Worm (Caenorhabditis elegans) whole organism, L4 larva: ENCODE data around the gene swm-1.

ENCODE experiments used
- R02D3.7 ChIP-seq: fragments of 150-350 bp; sonication (generic microtip); optimal IDR thresholded peaks from 3 replicates; lab custom pipeline; 2014; ENCODE audit warnings: missing biosample characterization, missing genetic modification characterization
- T20F7.1 ChIP-seq: fragments of 200-800 bp; sonication (Bioruptor generic); optimal IDR thresholded peaks from 2 replicates; lab custom pipeline; 2018; ENCODE audit warnings: mild to moderate bottlenecking, missing genetic modification characterization, missing compliant biosample characterization
- Y5F2A.4 ChIP-seq: fragments of 200-800 bp; sonication (Bioruptor generic); optimal IDR thresholded peaks from 2 replicates; lab custom pipeline; 2018; ENCODE audit warnings: mild to moderate bottlenecking, missing genetic modification characterization, missing compliant biosample characterization
- ceh-20 ChIP-seq: fragments of 200-800 bp; sonication (Bioruptor generic); IDR thresholded peaks from 2 replicates; pipeline ENCODE4 v1.3.6; 2022; ENCODE audit warnings: missing genetic modification reagents, missing genetic modification characterization, missing compliant biosample characterization
- daf-12 ChIP-seq: fragments of 150-350 bp; optimal IDR thresholded peaks from 2 replicates; lab custom pipeline; 2014; ENCODE audit warnings: missing biosample characterization, missing genetic modification reagents, missing genetic modification characterization
- daf-19 ChIP-seq: fragments of 200-800 bp; sonication (Bioruptor generic); conservative IDR thresholded peaks from 2 replicates; pipeline ENCODE4 v1.3.6; 2022; ENCODE audit warnings: missing genetic modification characterization, missing compliant biosample characterization
- dve-1 ChIP-seq: sonication (generic microtip); optimal IDR thresholded peaks from 2 replicates; lab custom pipeline; 2017; ENCODE audit warnings: antibody characterized with exemption, mild to moderate bottlenecking, missing genetic modification characterization, missing compliant biosample characterization; ENCODE audit not compliant: insufficient read depth
- lin-29 ChIP-seq: fragments of 200-800 bp; sonication (Bioruptor generic); IDR thresholded peaks from 2 replicates; pipeline ENCODE4 v1.3.6; 2022; ENCODE audit warnings: missing genetic modification reagents, missing genetic modification characterization, missing compliant biosample characterization
- madf-9 ChIP-seq: fragments of 200-800 bp; sonication (Bioruptor generic); conservative IDR thresholded peaks from 2 replicates; pipeline ENCODE4 v1.3.6; 2022; ENCODE audit warnings: missing genetic modification reagents, missing genetic modification characterization, missing compliant biosample characterization
- mes-2 ChIP-seq: sonication (generic microtip); optimal IDR thresholded peaks from 2 replicates; lab custom pipeline; 2016; ENCODE audit warnings: missing genotype, mild to moderate bottlenecking, missing genetic modification characterization, missing compliant biosample characterization; ENCODE audit not compliant: poor library complexity, severe bottlenecking
- mxl-3 ChIP-seq: fragments of 200-800 bp; sonication (Bioruptor generic); optimal IDR thresholded peaks from 2 replicates; lab custom pipeline; 2018; ENCODE audit warnings: mild to moderate bottlenecking, missing genetic modification characterization, missing compliant biosample characterization
- nhr-102 ChIP-seq: sonication (generic microtip); optimal IDR thresholded peaks from 2 replicates; lab custom pipeline; 2016; ENCODE audit warnings: mild to moderate bottlenecking, missing genetic modification characterization, moderate library complexity, missing compliant biosample characterization
- nhr-111 ChIP-seq: fragments of 200-800 bp; sonication (Bioruptor generic); optimal IDR thresholded peaks from 2 replicates; lab custom pipeline; 2018; ENCODE audit warnings: mild to moderate bottlenecking, missing genetic modification characterization, missing compliant biosample characterization
- nhr-25 ChIP-seq: sonication (generic microtip); optimal IDR thresholded peaks from 2 replicates; lab custom pipeline; 2017; ENCODE audit warnings: missing genetic modification characterization, mild to moderate bottlenecking, missing compliant biosample characterization, antibody characterized with exemption, moderate library complexity, borderline replicate concordance; ENCODE audit not compliant: insufficient read depth
- nhr-77 ChIP-seq: fragments of 150-350 bp; optimal IDR thresholded peaks from 2 replicates; lab custom pipeline; 2014; ENCODE audit warnings: missing biosample characterization, missing genetic modification characterization
- sdz-12 ChIP-seq: fragments of 200-800 bp; sonication (Bioruptor generic); optimal IDR thresholded peaks from 2 replicates; lab custom pipeline; 2018; ENCODE audit warnings: mild to moderate bottlenecking, missing genetic modification characterization, missing compliant biosample characterization
- snpc-1.2 ChIP-seq: fragments of 200-800 bp; sonication (Bioruptor generic); IDR thresholded peaks from 2 replicates; pipeline ENCODE4 v1.3.6; 2022; ENCODE audit warnings: missing genetic modification reagents, missing genetic modification characterization, missing compliant biosample characterization
- tag-97 ChIP-seq: fragments of 200-800 bp; sonication (Bioruptor generic); IDR thresholded peaks from 2 replicates; pipeline ENCODE4 v1.3.6; 2022; ENCODE audit warnings: missing genetic modification characterization, missing compliant biosample characterization
- zfp-2 ChIP-seq: sonication (generic microtip); optimal IDR thresholded peaks from 2 replicates; lab custom pipeline; 2016; ENCODE audit warnings: mild to moderate bottlenecking, missing genetic modification characterization, missing compliant biosample characterization

Gene swm-1

DNA sequence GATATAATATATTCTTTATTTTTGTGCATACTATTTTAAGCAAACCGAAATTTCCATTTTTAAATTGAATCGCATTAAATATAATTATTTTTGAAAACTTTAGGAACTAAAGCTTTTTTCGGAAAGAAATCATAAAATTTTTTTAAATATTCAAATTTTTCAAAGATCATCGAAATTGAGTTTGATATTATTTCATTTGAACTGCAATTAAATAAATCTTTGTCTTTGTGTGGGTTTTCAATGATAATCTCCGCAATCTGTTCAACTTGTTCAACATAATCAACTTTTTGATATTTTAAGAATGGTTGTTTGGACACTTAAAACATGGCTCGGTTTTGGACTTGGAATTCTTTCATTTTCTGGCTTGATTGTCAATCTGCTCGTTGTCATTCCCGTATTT lies 45.5 kb downstream of the swm-1 start, which contains the start of gene srx-2:
srx-2 (plus strand) TSS at position 301 of the 400 bp plus-strand sequence.
- no peak for TF ChIP-seq R02D3.7 (tag; lab: Kevin White, UChicago)

ce11 chrV:9005243-9005642 lies 49.4 kb downstream of the swm-1 start, which contains the start of gene srx-3:
Gene srx-3 (plus strand): TSS chrV:9005543.
- TF ChIP-seq nhr-77 (tag; lab: Kevin White, UChicago), result no peak
- no peak for TF ChIP-seq snpc-1.2
- TF ChIP-seq daf-12, result no peak
- TF ChIP-seq lin-29, result no peak
- no peak for TF ChIP-seq Y5F2A.4
- TF ChIP-seq zfp-2 (tag; lab: Kevin White, UChicago), result no peak
- no peak for TF ChIP-seq tag-97
- TF ChIP-seq sdz-12 (GFP tag; lab: Kevin White, UChicago), result no peak
- no peak for TF ChIP-seq ceh-20
- TF ChIP-seq madf-9 (GFP tag; lab: Robert Waterston, UW), result no peak
- no peak for TF ChIP-seq daf-19
- TF ChIP-seq T20F7.1 (GFP tag; lab: Kevin White, UChicago), result no peak
- TF ChIP-seq mxl-3 (GFP tag; lab: Kevin White, UChicago), result no peak
- TF ChIP-seq nhr-25 (tag; lab: Kevin White, UChicago), result no peak
- no peak for TF ChIP-seq dve-1 (tag; lab: Kevin White, UChicago)
- TF ChIP-seq nhr-111 (GFP tag; lab: Kevin White, UChicago), result no peak
- TF ChIP-seq mes-2, result no peak
- TF ChIP-seq nhr-102 (tag; lab: Kevin White, UChicago), result no peak
